Worm (Caenorhabditis elegans): ENCODE results near the gene hlh-3.

hlh-3 gene

ce11 chrII:9070740-9071139, 15.7 kb upstream of the hlh-3 start, which contains the start of gene T24B8.4:
Gene T24B8.4, minus strand, starts transcription at chrII:9070840.
- TF ChIP-seq tbx-7 (tag; optimal IDR thresholded peaks at IDR 0.05) (no peak), ref-2 (tag; optimal IDR thresholded peaks at IDR 0.05) (no peak), nhr-232 (tag; optimal IDR thresholded peaks at IDR 0.05) (no peak), sdc-2 (tag; optimal IDR thresholded peaks at IDR 0.05) (no peak), pax-1 (tag; optimal IDR thresholded peaks at IDR 0.05) (no peak), pag-3 (tag; optimal IDR thresholded peaks at IDR 0.05; ENCODE audit: borderline replicate concordance) (no peak), pha-2 (tag; optimal IDR thresholded peaks at IDR 0.05) (no peak), pat-9 (tag; optimal IDR thresholded peaks at IDR 0.05) (no peak), ceh-22 (tag; optimal IDR thresholded peaks at IDR 0.05) (no peak), nfya-1 (tag; optimal IDR thresholded peaks at IDR 0.05) (no peak), ceh-30 (tag; optimal IDR thresholded peaks at IDR 0.05) (no peak), hlh-30 (tag; optimal IDR thresholded peaks at IDR 0.05; ENCODE audit: insufficient read depth) (no peak), hlh-15 (tag; optimal IDR thresholded peaks at IDR 0.05) (no peak), ceh-2 (tag; optimal IDR thresholded peaks at IDR 0.05) (no peak), zip-5 (tag; optimal IDR thresholded peaks at IDR 0.05) (no peak), ahr-1 (tag; optimal IDR thresholded peaks at IDR 0.05) (no peak), pha-4 (tag; optimal IDR thresholded peaks at IDR 0.05) (no peak), hlh-8 (tag; optimal IDR thresholded peaks at IDR 0.05) (no peak)

ce11 chrII:9072769-9073168, 13.6 kb upstream of the hlh-3 start:
- no peak for TF ChIP-seq ceh-6 (GFP tag; optimal IDR thresholded peaks at IDR 0.05)
- no peak for TF ChIP-seq tbx-7 (tag; optimal IDR thresholded peaks at IDR 0.05)
- TF ChIP-seq rnt-1 (tag; optimal IDR thresholded peaks at IDR 0.05) = no peak
- no peak for TF ChIP-seq syd-9 (tag; optimal IDR thresholded peaks at IDR 0.05)
- TF ChIP-seq C38D4.7 (GFP tag; optimal IDR thresholded peaks at IDR 0.05) = no peak
- TF ChIP-seq ceh-30 (tag; optimal IDR thresholded peaks at IDR 0.05) = no peak
- TF ChIP-seq ahr-1 (tag; optimal IDR thresholded peaks at IDR 0.05) = no peak
- no peak for TF ChIP-seq ceh-19 (GFP tag; optimal IDR thresholded peaks at IDR 0.05)
- no peak for TF ChIP-seq ttx-3 (tag; optimal IDR thresholded peaks at IDR 0.05)
- no peak for TF ChIP-seq elt-2 (tag; optimal IDR thresholded peaks at IDR 0.05)
- no peak for TF ChIP-seq unc-42 (tag; optimal IDR thresholded peaks at IDR 0.05)

ce11 chrII:9074492-9074891, 11.9 kb upstream of the hlh-3 start:
- no peak for TF ChIP-seq ceh-31 (tag; optimal IDR thresholded peaks at IDR 0.05)
- TF ChIP-seq ceh-45 (GFP tag; IDR thresholded peaks at IDR 0.05) = no peak
- TF ChIP-seq hlh-13 (GFP tag; optimal IDR thresholded peaks at IDR 0.05) = no peak
- TF ChIP-seq madf-2 (tag; optimal IDR thresholded peaks at IDR 0.05) = no peak
- no peak for TF ChIP-seq nfya-1 (tag; optimal IDR thresholded peaks at IDR 0.05)
- TF ChIP-seq hlh-6 (tag; optimal IDR thresholded peaks at IDR 0.05) = no peak

ce11 chrII:9076098-9076879, 10.1 kb upstream of the hlh-3 start:
- TF ChIP-seq unc-55 (GFP tag; optimal IDR thresholded peaks at IDR 0.05) = peak; percentile 32
- TF ChIP-seq ceh-18 (tag; optimal IDR thresholded peaks at IDR 0.05) = peak; percentile 35
- no peak for TF ChIP-seq fkh-10 (GFP tag; optimal IDR thresholded peaks at IDR 0.05)
- no peak for TF ChIP-seq ceh-14 (tag; optimal IDR thresholded peaks at IDR 0.05)
- no peak for TF ChIP-seq K02D7.2 (tag; optimal IDR thresholded peaks at IDR 0.05)
- TF ChIP-seq hlh-6 (tag; optimal IDR thresholded peaks at IDR 0.05) = no peak
- no peak for TF ChIP-seq pax-1 (tag; optimal IDR thresholded peaks at IDR 0.05)
- TF ChIP-seq ztf-16 (tag; optimal IDR thresholded peaks at IDR 0.05) = no peak
- no peak for TF ChIP-seq T23F11.4 (GFP tag; optimal IDR thresholded peaks at IDR 0.05)
- no peak for TF ChIP-seq lim-6 (tag; optimal IDR thresholded peaks at IDR 0.05)
